Fruit fly (Drosophila melanogaster) whole organism, embryonic: ENCODE results near the gene CG42866.
A peak's percentile ranks its signal among the peaks of the same experiment; 100 is the strongest.

Source experiments
- Ada2b ChIP-seq: fragments of 200-800 bp; sonication (Bioruptor generic); IDR thresholded peaks from 2 replicates; pipeline ENCODE4 v1.3.6; 2022; ENCODE audit warnings: missing biosample characterization, missing genetic modification characterization
- Antp ChIP-seq: fragments of 200-800 bp; sonication (Bioruptor generic); optimal IDR thresholded peaks from 3 replicates; lab custom pipeline; 2016; ENCODE audit warnings: missing biosample characterization, missing genetic modification characterization
- Asciz ChIP-seq: fragments of 200-800 bp; sonication (Bioruptor generic); optimal IDR thresholded peaks from 2 replicates; lab custom pipeline; 2017; ENCODE audit warnings: missing biosample characterization, mild to moderate bottlenecking, missing genetic modification characterization, missing genetic modification reagents
- Awh ChIP-seq: fragments of 200-800 bp; sonication (Bioruptor generic); IDR thresholded peaks from 2 replicates; pipeline ENCODE4, ENCODE4 v1.3.6; 2022; ENCODE audit warnings: missing biosample characterization, missing genetic modification characterization
- Bgb ChIP-seq: fragments of 200-800 bp; sonication (Bioruptor generic); IDR thresholded peaks from 2 replicates; pipeline ENCODE4 v1.3.6; 2022; ENCODE audit warnings: missing biosample characterization, missing genetic modification characterization; ENCODE audit not compliant: partially characterized antibody
- CG10543 ChIP-seq: fragments of 200-800 bp; sonication (Bioruptor generic); optimal IDR thresholded peaks from 3 replicates; lab custom pipeline; 2017; ENCODE audit warnings: missing biosample characterization, mild to moderate bottlenecking, missing genetic modification characterization, moderate library complexity
- CG10565 ChIP-seq: fragments of 200-800 bp; sonication (Bioruptor generic); optimal IDR thresholded peaks from 3 replicates; lab custom pipeline; 2016; ENCODE audit warnings: missing biosample characterization, mild to moderate bottlenecking, missing genetic modification characterization
- CG11247 ChIP-seq: fragments of 200-800 bp; sonication (Bioruptor generic); IDR thresholded peaks from 2 replicates; pipeline ENCODE4 v1.3.6; 2022; ENCODE audit warnings: missing biosample characterization, missing genetic modification characterization
- CG12299 ChIP-seq: fragments of 200-800 bp; sonication (Bioruptor generic); optimal IDR thresholded peaks from 2 replicates; lab custom pipeline; 2018; ENCODE audit warnings: missing biosample characterization, mild to moderate bottlenecking, missing genetic modification characterization
- CG13296 ChIP-seq: fragments of 200-800 bp; sonication (Bioruptor generic); optimal IDR thresholded peaks from 3 replicates; lab custom pipeline; 2018; ENCODE audit warnings: missing biosample characterization, mild to moderate bottlenecking, missing genetic modification characterization
- CG16863 ChIP-seq: fragments of 200-800 bp; sonication (Bioruptor generic); optimal IDR thresholded peaks from 3 replicates; lab custom pipeline; 2016; ENCODE audit warnings: missing biosample characterization, missing genetic modification characterization
- CG17361 ChIP-seq: fragments of 200-800 bp; sonication (Bioruptor generic); IDR thresholded peaks from 3 replicates; pipeline ENCODE4 v1.3.6; 2022; ENCODE audit warnings: missing biosample characterization, missing genetic modification characterization
- CG1792 ChIP-seq: fragments of 200-800 bp; sonication (Bioruptor generic); optimal IDR thresholded peaks from 2 replicates; lab custom pipeline; 2016; ENCODE audit warnings: missing biosample characterization, missing genetic modification characterization
- CG18476 ChIP-seq: fragments of 200-800 bp; sonication (Bioruptor generic); optimal IDR thresholded peaks from 2 replicates; lab custom pipeline; 2016; ENCODE audit warnings: missing biosample characterization, mild to moderate bottlenecking, missing genetic modification characterization
- CG30431 ChIP-seq: fragments of 200-800 bp; sonication (Bioruptor generic); optimal IDR thresholded peaks from 2 replicates; lab custom pipeline; 2017; ENCODE audit warnings: missing biosample characterization, missing genetic modification characterization
- CG32532 ChIP-seq: fragments of 200-800 bp; sonication (Bioruptor generic); IDR thresholded peaks from 2 replicates; pipeline ENCODE4 v1.3.6; 2022; ENCODE audit warnings: missing biosample characterization, missing genetic modification characterization
- CG3726 ChIP-seq: fragments of 200-800 bp; sonication (Bioruptor generic); IDR thresholded peaks from 3 replicates; pipeline ENCODE4, ENCODE4 v1.3.6; 2022; ENCODE audit warnings: missing biosample characterization, missing genetic modification characterization
- CG3995 ChIP-seq: fragments of 200-800 bp; sonication (Bioruptor generic); optimal IDR thresholded peaks from 3 replicates; lab custom pipeline; 2016; ENCODE audit warnings: missing biosample characterization, missing genetic modification characterization
- CG4707 ChIP-seq: fragments of 200-800 bp; sonication (Bioruptor generic); optimal IDR thresholded peaks from 2 replicates; lab custom pipeline; 2018; ENCODE audit warnings: missing biosample characterization, mild to moderate bottlenecking, missing genetic modification characterization, moderate library complexity
- CG7839 ChIP-seq: fragments of 200-800 bp; sonication (Bioruptor generic); optimal IDR thresholded peaks from 3 replicates; lab custom pipeline; 2018; ENCODE audit warnings: missing biosample characterization, mild to moderate bottlenecking, missing genetic modification characterization, moderate library complexity
- CG7928 ChIP-seq: fragments of 200-800 bp; sonication (Bioruptor generic); optimal IDR thresholded peaks from 2 replicates; lab custom pipeline; 2017; ENCODE audit warnings: missing biosample characterization, mild to moderate bottlenecking, missing genetic modification characterization
- CG8765 ChIP-seq: fragments of 200-800 bp; sonication (Bioruptor generic); IDR thresholded peaks from 2 replicates; pipeline ENCODE4 v1.3.6; 2022; ENCODE audit warnings: missing biosample characterization, missing genetic modification characterization
- CG8924 ChIP-seq: fragments of 200-800 bp; optimal IDR thresholded peaks from 3 replicates; lab custom pipeline; 2019; ENCODE audit warnings: missing biosample characterization, mild to moderate bottlenecking, missing genetic modification characterization, moderate library complexity
- Fer2 ChIP-seq: fragments of 200-800 bp; sonication (Bioruptor generic); optimal IDR thresholded peaks from 2 replicates; lab custom pipeline; 2018; ENCODE audit warnings: missing biosample characterization, mild to moderate bottlenecking, missing genetic modification characterization, moderate library complexity
- H2.0 ChIP-seq: fragments of 200-800 bp; sonication (Bioruptor generic); IDR thresholded peaks from 2 replicates; pipeline ENCODE4 v1.3.6; 2022; ENCODE audit warnings: missing biosample characterization, missing genetic modification characterization
- Hand ChIP-seq: fragments of 200-800 bp; sonication (Bioruptor generic); optimal IDR thresholded peaks from 2 replicates; lab custom pipeline; 2017; ENCODE audit warnings: mild to moderate bottlenecking, missing biosample characterization, missing genetic modification reagents, missing genetic modification characterization
- Hey ChIP-seq: fragments of 200-800 bp; sonication (Bioruptor generic); optimal IDR thresholded peaks from 3 replicates; lab custom pipeline; 2018; ENCODE audit warnings: missing biosample characterization, mild to moderate bottlenecking, missing genetic modification characterization
- Hmr ChIP-seq: fragments of 200-800 bp; sonication (Bioruptor generic); optimal IDR thresholded peaks from 3 replicates; lab custom pipeline; 2017; ENCODE audit warnings: mild to moderate bottlenecking, missing biosample characterization, missing genetic modification reagents, missing genetic modification characterization
- Hr51 ChIP-seq, 2 experiments: fragments of 200-800 bp; sonication (Bioruptor generic); optimal IDR thresholded peaks; 2 replicates in 1 of 2; 3 replicates in 1 of 2; lab custom pipeline; 2016 to 2018; ENCODE audit warnings: missing biosample characterization in 2 of 2, missing genetic modification characterization in 2 of 2, mild to moderate bottlenecking in 1 of 2, moderate library complexity in 1 of 2
- Kr ChIP-seq: fragments of 200-800 bp; sonication (Bioruptor generic); optimal IDR thresholded peaks from 2 replicates; lab custom pipeline; 2017; ENCODE audit warnings: missing biosample characterization, mild to moderate bottlenecking, missing genetic modification characterization
- Ravus ChIP-seq: fragments of 200-800 bp; sonication (Bioruptor generic); IDR thresholded peaks from 2 replicates; pipeline ENCODE4 v1.3.6; 2022; ENCODE audit warnings: missing biosample characterization, missing genetic modification characterization
- Rx ChIP-seq: fragments of 200-800 bp; sonication (Bioruptor generic); IDR thresholded peaks from 2 replicates; pipeline ENCODE4 v1.3.6; 2022; ENCODE audit warnings: missing biosample characterization, missing genetic modification characterization
- Scr ChIP-seq: fragments of 200-800 bp; sonication (Bioruptor generic); IDR thresholded peaks from 2 replicates; pipeline ENCODE4 v1.3.6; 2022; ENCODE audit warnings: missing biosample characterization, missing genetic modification characterization; ENCODE audit not compliant: partially characterized antibody
- Sry-δ ChIP-seq: fragments of 200-800 bp; sonication (Bioruptor generic); optimal IDR thresholded peaks from 2 replicates; lab custom pipeline; 2016; ENCODE audit warnings: missing biosample characterization, missing genetic modification characterization
- bbx ChIP-seq: fragments of 200-800 bp; sonication (Bioruptor generic); IDR thresholded peaks from 2 replicates; pipeline ENCODE4 v1.3.6; 2022; ENCODE audit warnings: missing biosample characterization, missing genetic modification characterization; ENCODE audit not compliant: partially characterized antibody
- fd102C ChIP-seq: fragments of 200-800 bp; sonication (Bioruptor generic); optimal IDR thresholded peaks from 2 replicates; lab custom pipeline; 2018; ENCODE audit warnings: missing biosample characterization, mild to moderate bottlenecking, missing genetic modification characterization, moderate library complexity
- grau ChIP-seq: fragments of 200-800 bp; optimal IDR thresholded peaks from 3 replicates; lab custom pipeline; 2019; ENCODE audit warnings: missing biosample characterization, mild to moderate bottlenecking, missing genetic modification characterization, moderate library complexity
- her ChIP-seq: fragments of 200-800 bp; sonication (Bioruptor generic); optimal IDR thresholded peaks from 2 replicates; lab custom pipeline; 2016; ENCODE audit warnings: missing biosample characterization, missing genetic modification characterization
- inv ChIP-seq: fragments of 200-800 bp; sonication (Bioruptor generic); IDR thresholded peaks from 2 replicates; pipeline ENCODE4 v1.3.6; 2022; ENCODE audit warnings: missing biosample characterization, missing genetic modification characterization; ENCODE audit not compliant: partially characterized antibody
- mam ChIP-seq: fragments of 200-800 bp; sonication (Bioruptor generic); optimal IDR thresholded peaks from 3 replicates; lab custom pipeline; 2016; ENCODE audit warnings: missing biosample characterization, missing genetic modification characterization
- nom ChIP-seq: fragments of 200-800 bp; sonication (Bioruptor generic); optimal IDR thresholded peaks from 2 replicates; lab custom pipeline; 2017; ENCODE audit warnings: missing biosample characterization, missing genetic modification characterization, mild to moderate bottlenecking, moderate library complexity, missing genetic modification reagents
- onecut ChIP-seq: fragments of 200-800 bp; sonication (Bioruptor generic); IDR thresholded peaks from 2 replicates; pipeline ENCODE4 v1.3.6; 2022; ENCODE audit warnings: missing biosample characterization, missing genetic modification characterization
- org-1 ChIP-seq: fragments of 200-800 bp; sonication (Bioruptor generic); optimal IDR thresholded peaks from 2 replicates; lab custom pipeline; 2017; ENCODE audit warnings: missing biosample characterization, missing genetic modification characterization
- pb ChIP-seq: fragments of 200-800 bp; sonication (Bioruptor generic); optimal IDR thresholded peaks from 3 replicates; lab custom pipeline; 2016; ENCODE audit warnings: missing biosample characterization, missing genetic modification characterization
- seq ChIP-seq: fragments of 200-800 bp; sonication (Bioruptor generic); IDR thresholded peaks from 2 replicates; pipeline ENCODE4 v1.3.6; 2022; ENCODE audit warnings: missing biosample characterization, missing genetic modification characterization
- sim ChIP-seq: fragments of 200-800 bp; sonication (Bioruptor generic); IDR thresholded peaks from 2 replicates; pipeline ENCODE4 v1.3.6; 2022; ENCODE audit warnings: missing biosample characterization, missing genetic modification characterization
- sisA ChIP-seq: fragments of 200-800 bp; sonication (Bioruptor generic); IDR thresholded peaks from 2 replicates; pipeline ENCODE4 v1.3.6; 2022; ENCODE audit warnings: missing biosample characterization, missing genetic modification characterization
- slou ChIP-seq: fragments of 200-800 bp; sonication (Bioruptor generic); optimal IDR thresholded peaks from 3 replicates; lab custom pipeline; 2016; ENCODE audit warnings: missing biosample characterization, missing genetic modification characterization
- sna ChIP-seq: fragments of 200-800 bp; sonication (Bioruptor generic); IDR thresholded peaks from 2 replicates; pipeline ENCODE4 v1.3.6; 2022; ENCODE audit warnings: missing biosample characterization, missing genetic modification characterization; ENCODE audit not compliant: partially characterized antibody
- sug ChIP-seq: fragments of 200-800 bp; optimal IDR thresholded peaks from 2 replicates; lab custom pipeline; 2019; ENCODE audit warnings: missing biosample characterization, mild to moderate bottlenecking, missing genetic modification characterization, moderate library complexity

Gene CG42866

DNA sequence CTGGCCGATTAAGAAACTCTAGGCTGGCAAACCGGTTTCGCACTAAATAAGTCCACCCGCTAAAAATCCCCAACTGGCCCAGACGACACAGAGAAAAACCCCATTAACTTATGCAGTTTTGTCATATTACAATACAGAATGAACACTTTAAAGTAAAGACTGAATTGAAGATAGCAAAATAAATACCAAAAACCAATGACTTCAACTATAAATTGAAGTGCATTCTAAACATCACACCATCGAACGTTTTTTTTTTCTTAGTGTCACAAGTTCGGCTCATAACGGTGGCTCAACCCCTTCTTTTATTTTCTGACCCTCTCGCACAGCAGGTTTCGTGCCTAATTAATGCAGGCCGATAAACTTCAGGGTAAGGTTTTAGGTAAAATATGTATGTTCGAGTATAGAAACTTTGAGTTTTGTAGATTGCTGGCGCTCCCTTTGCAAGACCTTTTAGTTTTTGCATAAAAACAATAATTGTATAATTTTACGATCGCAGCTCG, 20.1 kb downstream of the CG42866 start (continued):
- TF ChIP-seq Fer2 (tag; lab: Kevin White, UChicago) (peak; percentile 38), CG16863 (peak; percentile 85), sna (GFP tag; lab: Robert Waterston, UW) (no peak), CG30431 (GFP tag; lab: Kevin White, UChicago) (peak; percentile 73), Hmr (GFP tag; lab: Kevin White, UChicago) (peak; percentile 85), CG8924 (tag; lab: Kevin White, UChicago) (peak; percentile 81), CG32532 (GFP tag; lab: Robert Waterston, UW) (peak; percentile 95), CG10565 (GFP tag; lab: Kevin White, UChicago) (no peak), bbx (no peak), Kr (GFP tag; lab: Kevin White, UChicago) (no peak), CG17361 (GFP tag; lab: Robert Waterston, UW) (peak; percentile 84), CG4707 (GFP tag; lab: Kevin White, UChicago) (peak; percentile 36), CG1792 (no peak), mam (GFP tag; lab: Kevin White, UChicago) (peak; percentile 88), CG11247 (GFP tag; lab: Robert Waterston, UW) (peak; percentile 87), Hey (tag; lab: Kevin White, UChicago) (no peak), Hand (GFP tag; lab: Kevin White, UChicago) (peak; percentile 35), CG7928 (peak; percentile 44), CG12299 (peak; percentile 70), grau (peak; percentile 82), Sry-δ (GFP tag; lab: Kevin White, UChicago) (no peak), CG3726 (GFP tag; lab: Robert Waterston, UW) (peak; percentile 71; the same call in 2 of the 3 replicates), seq (peak; percentile 91), sisA (GFP tag; lab: Robert Waterston, UW) (peak; percentile 75), Awh (GFP tag; lab: Robert Waterston, UW) (peak; percentile 90), slou (GFP tag; lab: Kevin White, UChicago) (peak; percentile 27), fd102C (GFP tag; lab: Kevin White, UChicago) (no peak), sug (tag; lab: Kevin White, UChicago) (peak; percentile 43), Hr51 (GFP tag; optimal IDR thresholded peaks at IDR 0.05; lab: Kevin White, UChicago) (peak; percentile 84 to 86), onecut (GFP tag; lab: Robert Waterston, UW) (peak; percentile 78), Asciz (GFP tag; lab: Kevin White, UChicago) (peak; percentile 68), pb (GFP tag; lab: Kevin White, UChicago) (peak; percentile 55), org-1 (GFP tag; lab: Kevin White, UChicago) (peak; percentile 82), nom (GFP tag; lab: Kevin White, UChicago) (peak; percentile 76), CG13296 (GFP tag; lab: Kevin White, UChicago) (peak; percentile 69), sim (GFP tag; lab: Robert Waterston, UW) (peak; percentile 62), H2.0 (peak; percentile 91), CG10543 (peak; percentile 59), Antp (GFP tag; lab: Kevin White, UChicago) (peak; percentile 73), Scr (GFP tag; lab: Robert Waterston, UW) (no peak), CG18476 (peak; percentile 39), her (GFP tag; lab: Kevin White, UChicago) (peak; percentile 93), CG3995 (GFP tag; lab: Kevin White, UChicago) (peak; percentile 58), CG8765 (GFP tag; lab: Robert Waterston, UW) (peak; percentile 76), Rx (peak; percentile 76), inv (no peak), Ada2b (GFP tag; lab: Robert Waterston, UW) (peak; percentile 93), Ravus (GFP tag; lab: Robert Waterston, UW) (no peak; the same call in none of the 2 replicates), Bgb (GFP tag; lab: Robert Waterston, UW) (no peak), CG7839 (peak; percentile 76)
